Fruit fly (Drosophila melanogaster) whole organism, wandering third instar larva: ENCODE measurements around the gene CAH1.

Experiments used
- Abd-B ChIP-seq: fragments of >200 bp; optimal IDR thresholded peaks from 2 replicates; lab custom pipeline; 2017; ENCODE audit warnings: missing biosample characterization, missing genetic modification characterization
- Jra ChIP-seq: sonication (Bioruptor generic); optimal IDR thresholded peaks from 2 replicates; lab custom pipeline; 2016; ENCODE audit warnings: missing biosample characterization, missing genetic modification characterization
- h ChIP-seq: fragments of 200-800 bp; sonication (Bioruptor generic); optimal IDR thresholded peaks from 3 replicates; lab custom pipeline; 2016; ENCODE audit warnings: missing biosample characterization, mild to moderate bottlenecking, missing genetic modification characterization

DNA sequence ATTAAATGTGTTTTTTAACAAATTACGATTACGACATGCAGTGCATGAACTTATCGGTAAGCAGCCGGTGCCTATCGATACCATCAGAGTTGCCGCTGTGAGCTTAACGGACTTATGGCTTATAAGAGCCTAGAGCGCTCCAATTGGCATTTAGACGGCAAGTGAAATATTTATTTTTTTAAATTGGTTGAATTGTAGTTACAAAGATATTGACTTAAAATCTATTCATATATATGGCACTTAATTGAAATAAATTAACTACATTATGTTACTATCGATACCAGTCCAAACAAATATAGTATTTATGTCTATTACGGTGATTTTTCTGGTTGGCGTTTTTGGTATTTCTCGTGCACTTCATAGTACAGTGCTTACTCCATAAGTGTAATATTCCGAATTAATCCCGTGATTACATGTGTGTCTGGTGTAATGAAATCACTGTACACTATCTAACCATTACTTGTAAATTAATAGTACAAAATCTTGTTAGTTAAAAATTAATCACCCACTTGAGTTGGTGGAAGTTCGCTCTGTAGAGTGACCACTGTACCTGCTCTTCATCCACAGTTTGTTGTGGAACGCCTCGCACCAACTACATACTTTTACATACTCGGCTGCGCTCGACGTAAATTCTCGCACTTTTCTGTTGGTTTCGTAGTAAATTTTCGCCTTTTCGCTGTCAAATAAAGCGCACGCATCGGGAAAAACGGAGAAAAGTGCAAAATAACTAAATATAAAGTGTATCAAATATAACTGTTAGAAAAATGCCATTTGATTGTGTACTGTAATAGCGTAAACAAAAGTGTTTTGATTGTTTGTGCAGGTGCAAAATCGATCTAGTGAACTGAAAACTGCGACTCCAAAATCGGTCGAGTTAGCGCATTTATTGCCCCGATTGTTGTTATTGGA lies 31.8 kb downstream of the CAH1 start, which contains the start of the genes mRpS23 and CenG1A:
- TF ChIP-seq Abd-B (GFP tag; lab: Kevin White, UChicago) (no peak), Jra (GFP tag; lab: Kevin White, UChicago) (peak; percentile 99), h (peak; percentile 100)
